Fruit fly (Drosophila melanogaster) whole organism, embryonic: ENCODE results near the gene nxf2.

Experiments used
- Atf6 ChIP-seq: fragments of 200-800 bp; sonication (Bioruptor generic); IDR thresholded peaks from 2 replicates; pipeline ENCODE4 v1.3.6; 2022; ENCODE audit warnings: missing biosample characterization, missing genetic modification characterization
- Awh ChIP-seq: fragments of 200-800 bp; sonication (Bioruptor generic); IDR thresholded peaks from 2 replicates; pipeline ENCODE4, ENCODE4 v1.3.6; 2022; ENCODE audit warnings: missing biosample characterization, missing genetic modification characterization
- BEAF-32 ChIP-seq: fragments of 200-800 bp; sonication (Bioruptor generic); optimal IDR thresholded peaks from 3 replicates; lab custom pipeline; 2017; ENCODE audit warnings: missing biosample characterization, missing genetic modification characterization, mild to moderate bottlenecking, moderate library complexity, missing genetic modification reagents
- Bgb ChIP-seq: fragments of 200-800 bp; sonication (Bioruptor generic); IDR thresholded peaks from 2 replicates; pipeline ENCODE4 v1.3.6; 2022; ENCODE audit warnings: missing biosample characterization, missing genetic modification characterization; ENCODE audit not compliant: partially characterized antibody
- CG10366 ChIP-seq: fragments of 200-800 bp; sonication (Bioruptor generic); IDR thresholded peaks from 2 replicates; pipeline ENCODE4 v1.3.6; 2022; ENCODE audit warnings: missing biosample characterization, missing genetic modification characterization
- CG11247 ChIP-seq: fragments of 200-800 bp; sonication (Bioruptor generic); IDR thresholded peaks from 2 replicates; pipeline ENCODE4 v1.3.6; 2022; ENCODE audit warnings: missing biosample characterization, missing genetic modification characterization
- CG15011 ChIP-seq: fragments of 200-800 bp; sonication (Bioruptor generic); optimal IDR thresholded peaks from 3 replicates; lab custom pipeline; 2018; ENCODE audit warnings: missing biosample characterization, mild to moderate bottlenecking, missing genetic modification characterization
- CG15269 ChIP-seq: fragments of 200-800 bp; sonication (Bioruptor generic); optimal IDR thresholded peaks from 2 replicates; lab custom pipeline; 2018; ENCODE audit warnings: missing biosample characterization, mild to moderate bottlenecking, missing genetic modification characterization, moderate library complexity
- CG15479 ChIP-seq: fragments of 200-800 bp; sonication (Bioruptor generic); optimal IDR thresholded peaks from 3 replicates; lab custom pipeline; 2019; ENCODE audit warnings: missing biosample characterization, mild to moderate bottlenecking, missing genetic modification characterization, moderate library complexity
- CG1603 ChIP-seq: fragments of 200-800 bp; sonication (Bioruptor generic); optimal IDR thresholded peaks from 2 replicates; lab custom pipeline; 2019; ENCODE audit warnings: missing biosample characterization, mild to moderate bottlenecking, missing genetic modification characterization, moderate library complexity
- CG17186 ChIP-seq: fragments of 200-800 bp; sonication (Bioruptor generic); optimal IDR thresholded peaks from 3 replicates; lab custom pipeline; 2017; ENCODE audit warnings: missing biosample characterization, missing genetic modification reagents, missing genetic modification characterization
- CG17568 ChIP-seq: fragments of 200-800 bp; sonication (Bioruptor generic); optimal IDR thresholded peaks from 2 replicates; lab custom pipeline; 2018; ENCODE audit warnings: missing biosample characterization, mild to moderate bottlenecking, missing genetic modification characterization, moderate library complexity
- CG1792 ChIP-seq: fragments of 200-800 bp; sonication (Bioruptor generic); optimal IDR thresholded peaks from 2 replicates; lab custom pipeline; 2016; ENCODE audit warnings: missing biosample characterization, missing genetic modification characterization
- CG18599 ChIP-seq: fragments of 200-800 bp; sonication (Bioruptor generic); optimal IDR thresholded peaks from 3 replicates; lab custom pipeline; 2017; ENCODE audit warnings: missing biosample characterization, missing genetic modification characterization, mild to moderate bottlenecking, moderate library complexity, missing genetic modification reagents
- CG2199 ChIP-seq: fragments of 200-800 bp; sonication (Bioruptor generic); IDR thresholded peaks from 3 replicates; pipeline ENCODE4 v1.3.6; 2022; ENCODE audit warnings: missing biosample characterization, missing genetic modification characterization
- CG30403 ChIP-seq: fragments of 200-800 bp; sonication (Bioruptor generic); optimal IDR thresholded peaks from 3 replicates; lab custom pipeline; 2016; ENCODE audit warnings: missing biosample characterization, missing genetic modification characterization
- CG31365 ChIP-seq: fragments of 200-800 bp; sonication (Bioruptor generic); optimal IDR thresholded peaks from 2 replicates; lab custom pipeline; 2018; ENCODE audit warnings: missing biosample characterization, mild to moderate bottlenecking, missing genetic modification characterization
- CG3847 ChIP-seq: fragments of 200-800 bp; sonication (Bioruptor generic); IDR thresholded peaks from 2 replicates; pipeline ENCODE4 v1.3.6; 2022; ENCODE audit warnings: missing biosample characterization, missing genetic modification characterization
- CG43689 ChIP-seq: fragments of 200-800 bp; sonication (Bioruptor generic); IDR thresholded peaks from 2 replicates; pipeline ENCODE4 v1.3.6; 2022; ENCODE audit warnings: missing biosample characterization, missing genetic modification characterization
- CG4854 ChIP-seq: fragments of 200-800 bp; sonication (Bioruptor generic); optimal IDR thresholded peaks from 2 replicates; lab custom pipeline; 2016; ENCODE audit warnings: missing biosample characterization, missing genetic modification characterization, inconsistent platforms
- CG6813 ChIP-seq: fragments of 200-800 bp; sonication (Bioruptor generic); optimal IDR thresholded peaks from 2 replicates; lab custom pipeline; 2017; ENCODE audit warnings: missing biosample characterization, missing genetic modification characterization, mild to moderate bottlenecking, moderate library complexity, missing genetic modification reagents
- CG7357 ChIP-seq: fragments of 200-800 bp; sonication (Bioruptor generic); IDR thresholded peaks from 3 replicates; pipeline ENCODE4 v1.3.6; 2022; ENCODE audit warnings: missing biosample characterization, missing genetic modification characterization
- D ChIP-seq, 2 experiments: fragments of 200-800 bp in 1 of 2; fragments of >200 bp in 1 of 2; sonication (Bioruptor generic) in 1 of 2; optimal IDR thresholded peaks; 2 replicates in 1 of 2; 3 replicates in 1 of 2; lab custom pipeline; 2017; ENCODE audit warnings: mild to moderate bottlenecking in 1 of 2, missing biosample characterization in 1 of 2, missing genetic modification characterization in 1 of 2, missing genetic modification reagents in 1 of 2
- Dek ChIP-seq: fragments of 200-800 bp; sonication (Bioruptor generic); optimal IDR thresholded peaks from 3 replicates; lab custom pipeline; 2019; ENCODE audit warnings: missing biosample characterization, mild to moderate bottlenecking, missing genetic modification characterization, moderate library complexity
- Dfd ChIP-seq, 2 experiments: fragments of >200 bp; optimal IDR thresholded peaks; 2 replicates each; lab custom pipeline; 2017; ENCODE audit warnings: missing biosample characterization in 2 of 2, missing genetic modification characterization in 2 of 2
- Hey ChIP-seq: fragments of 200-800 bp; sonication (Bioruptor generic); optimal IDR thresholded peaks from 3 replicates; lab custom pipeline; 2018; ENCODE audit warnings: missing biosample characterization, mild to moderate bottlenecking, missing genetic modification characterization
- HmgZ ChIP-seq: fragments of 200-800 bp; sonication (Bioruptor generic); optimal IDR thresholded peaks from 2 replicates; lab custom pipeline; 2018; ENCODE audit warnings: missing biosample characterization, mild to moderate bottlenecking, missing genetic modification characterization
- Mad ChIP-seq: fragments of 200-800 bp; sonication (Bioruptor generic); optimal IDR thresholded peaks from 2 replicates; lab custom pipeline; 2016; ENCODE audit warnings: missing biosample characterization, missing genetic modification characterization
- NC2β ChIP-seq: fragments of 200-800 bp; sonication (Bioruptor generic); optimal IDR thresholded peaks from 2 replicates; lab custom pipeline; 2016; ENCODE audit warnings: missing biosample characterization, missing genetic modification characterization
- Nf-YB ChIP-seq: fragments of 200-800 bp; sonication (Bioruptor generic); optimal IDR thresholded peaks from 3 replicates; lab custom pipeline; 2019; ENCODE audit warnings: missing biosample characterization, mild to moderate bottlenecking, missing genetic modification characterization, moderate library complexity
- Pdp1 ChIP-seq, 2 experiments: fragments of 200-800 bp; sonication (Bioruptor generic); optimal IDR thresholded peaks; 3 replicates each; lab custom pipeline; 2016; ENCODE audit warnings: missing biosample characterization in 2 of 2, missing genetic modification characterization in 2 of 2, mild to moderate bottlenecking in 1 of 2, moderate library complexity in 1 of 2
- Stat92E ChIP-seq, 3 experiments: fragments of >200 bp in 2 of 3; fragments of 200-800 bp in 1 of 3; sonication (Bioruptor generic) in 1 of 3; optimal IDR thresholded peaks; 2 replicates each; lab custom pipeline; 2017 to 2019; ENCODE audit warnings: missing biosample characterization in 3 of 3, missing genetic modification characterization in 3 of 3, mild to moderate bottlenecking in 1 of 3, moderate library complexity in 1 of 3
- TFAM ChIP-seq: fragments of 200-800 bp; sonication (Bioruptor generic); optimal IDR thresholded peaks from 2 replicates; lab custom pipeline; 2017; ENCODE audit warnings: missing biosample characterization, missing genetic modification characterization, inconsistent platforms
- Tbp ChIP-seq: fragments of >200 bp; optimal IDR thresholded peaks from 2 replicates; lab custom pipeline; 2018; ENCODE audit warnings: missing biosample characterization, missing genetic modification characterization
- ab ChIP-seq: fragments of 200-800 bp; sonication (Bioruptor generic); optimal IDR thresholded peaks from 2 replicates; lab custom pipeline; 2016; ENCODE audit warnings: missing biosample characterization, missing genetic modification characterization
- abd-A ChIP-seq: fragments of 200-800 bp; sonication (Bioruptor generic); optimal IDR thresholded peaks from 3 replicates; lab custom pipeline; 2019; ENCODE audit warnings: missing biosample characterization, mild to moderate bottlenecking, missing genetic modification characterization, moderate library complexity
- br ChIP-seq: fragments of >200 bp; optimal IDR thresholded peaks from 2 replicates; lab custom pipeline; 2017
- dmrt99B ChIP-seq: fragments of 200-800 bp; sonication (Bioruptor generic); optimal IDR thresholded peaks from 2 replicates; lab custom pipeline; 2018; ENCODE audit warnings: missing biosample characterization, mild to moderate bottlenecking, missing genetic modification characterization, moderate library complexity
- en ChIP-seq: fragments of 200-800 bp; sonication (Bioruptor generic); optimal IDR thresholded peaks from 2 replicates; lab custom pipeline; 2016; ENCODE audit warnings: missing biosample characterization, missing genetic modification characterization
- grn ChIP-seq: fragments of 200-800 bp; sonication (Bioruptor generic); optimal IDR thresholded peaks from 3 replicates; lab custom pipeline; 2017; ENCODE audit warnings: missing biosample characterization, missing genetic modification characterization
- hbn ChIP-seq: fragments of 200-800 bp; sonication (Bioruptor generic); IDR thresholded peaks from 2 replicates; pipeline ENCODE4 v1.3.6; 2022; ENCODE audit warnings: missing biosample characterization, missing genetic modification characterization; ENCODE audit not compliant: partially characterized antibody
- insv ChIP-seq, 2 experiments: fragments of 200-800 bp; sonication (Bioruptor generic); optimal IDR thresholded peaks; 3 replicates each; lab custom pipeline; 2016 to 2018; ENCODE audit warnings: missing biosample characterization in 2 of 2, missing genetic modification characterization in 2 of 2
- kni ChIP-seq: fragments of 200-800 bp; sonication (Bioruptor generic); optimal IDR thresholded peaks from 3 replicates; lab custom pipeline; 2017; ENCODE audit warnings: mild to moderate bottlenecking, missing biosample characterization, missing genetic modification reagents, missing genetic modification characterization
- lmd ChIP-seq: fragments of 200-800 bp; sonication (Bioruptor generic); IDR thresholded peaks from 2 replicates; pipeline ENCODE4 v1.3.6; 2022; ENCODE audit warnings: missing biosample characterization, missing genetic modification characterization
- mld ChIP-seq: fragments of 200-800 bp; sonication (Bioruptor generic); IDR thresholded peaks from 3 replicates; pipeline ENCODE4 v1.3.6; 2022; ENCODE audit warnings: missing biosample characterization, missing genetic modification characterization; ENCODE audit not compliant: partially characterized antibody
- pan ChIP-seq, 4 experiments: fragments of >200 bp in 3 of 4; fragments of 200-800 bp in 1 of 4; sonication (Bioruptor generic) in 1 of 4; optimal IDR thresholded peaks in 3 of 4; IDR thresholded peaks in 1 of 4; 2 replicates each; pipeline versions ENCODE4 v1.3.6 to Lab custom; 2017 to 2022; ENCODE audit warnings: missing biosample characterization in 2 of 4, missing genetic modification characterization in 2 of 4, mixed read lengths in 1 of 4
- twi ChIP-seq: fragments of 200-800 bp; optimal IDR thresholded peaks from 2 replicates; lab custom pipeline; 2019; ENCODE audit warnings: missing biosample characterization, mild to moderate bottlenecking, missing genetic modification characterization, moderate library complexity

The nxf2 gene

dm6 chr3L:16571014-16571738 is 8.9 kb downstream of the nxf2 start (continued):
- TF ChIP-seq CG30403 = peak; percentile 59
- no peak for TF ChIP-seq CG1792 (GFP tag; lab: Kevin White, UChicago)
- TF ChIP-seq CG17186 (GFP tag; lab: Kevin White, UChicago) = no peak
- no peak for TF ChIP-seq mld (GFP tag; lab: Robert Waterston, UW)
- TF ChIP-seq CG1603 (tag; lab: Kevin White, UChicago) = no peak
- no peak for TF ChIP-seq Dfd (GFP tag; optimal IDR thresholded peaks at IDR 0.05; lab: Kevin White, UChicago)
- peak; percentile 18 for TF ChIP-seq CG4854 (GFP tag; lab: Kevin White, UChicago)
- no peak for TF ChIP-seq Hey (tag; lab: Kevin White, UChicago)
- TF ChIP-seq CG15479 = no peak
- TF ChIP-seq CG17568 (GFP tag; lab: Kevin White, UChicago) = peak; percentile 46
- no peak for TF ChIP-seq CG31365 (tag; lab: Kevin White, UChicago)
- no peak for TF ChIP-seq TFAM
- peak; percentile 71 for TF ChIP-seq Atf6
- peak; percentile 52; the same call in 2 of the 3 replicates for TF ChIP-seq CG7357
- no peak for TF ChIP-seq pan (optimal IDR thresholded peaks at IDR 0.05; lab: Kevin White, UChicago)
- peak in 1 of 2 experiments; percentile 71 for TF ChIP-seq pan (GFP tag; optimal IDR thresholded peaks at IDR 0.05 in 1 of 2, IDR thresholded peaks at IDR 0.05 in 1 of 2)
- TF ChIP-seq ab = no peak
- peak in 1 of 2 experiments; percentile 42 for TF ChIP-seq Pdp1 (GFP tag; optimal IDR thresholded peaks at IDR 0.05; lab: Kevin White, UChicago)
- peak; percentile 75 for TF ChIP-seq lmd
- no peak for TF ChIP-seq BEAF-32 (GFP tag; lab: Kevin White, UChicago)
- TF ChIP-seq CG15011 (GFP tag; lab: Kevin White, UChicago) = peak; percentile 12
- no peak for TF ChIP-seq Stat92E (GFP tag; optimal IDR thresholded peaks at IDR 0.05; lab: Kevin White, UChicago)
- TF ChIP-seq CG3847 = peak; percentile 52
- no peak for TF ChIP-seq CG6813 (GFP tag; lab: Kevin White, UChicago)
- no peak for TF ChIP-seq br (lab: Kevin White, UChicago)
- no peak for TF ChIP-seq Tbp (GFP tag; lab: Kevin White, UChicago)
- TF ChIP-seq CG18599 (GFP tag; lab: Kevin White, UChicago) = peak; percentile 64
- peak; percentile 46 for TF ChIP-seq dmrt99B (tag; lab: Kevin White, UChicago)
- no peak for TF ChIP-seq CG2199
- TF ChIP-seq Awh (GFP tag; lab: Robert Waterston, UW) = no peak
- TF ChIP-seq insv (GFP tag; optimal IDR thresholded peaks at IDR 0.05; lab: Kevin White, UChicago) = no peak
- TF ChIP-seq D (optimal IDR thresholded peaks at IDR 0.05; lab: Kevin White, UChicago) = no peak
- no peak for TF ChIP-seq D (GFP tag; optimal IDR thresholded peaks at IDR 0.05; lab: Kevin White, UChicago)
- peak; percentile 3 for TF ChIP-seq Nf-YB (GFP tag; lab: Kevin White, UChicago)
- peak; percentile 72 for TF ChIP-seq CG15269 (tag; lab: Kevin White, UChicago)
- TF ChIP-seq kni = no peak
- no peak for TF ChIP-seq HmgZ (tag; lab: Kevin White, UChicago)
- no peak for TF ChIP-seq twi (tag; lab: Kevin White, UChicago)
- no peak for TF ChIP-seq hbn (GFP tag; lab: Robert Waterston, UW)
- TF ChIP-seq NC2β (GFP tag; lab: Kevin White, UChicago) = no peak
- TF ChIP-seq grn (GFP tag; lab: Kevin White, UChicago) = no peak
- TF ChIP-seq Dek (tag; lab: Kevin White, UChicago) = peak; percentile 56
- TF ChIP-seq CG10366 (GFP tag; lab: Robert Waterston, UW) = 0 out of 2 replicates have a peak, but pooled peaks have one; percentile 12
- TF ChIP-seq Mad = no peak
- TF ChIP-seq CG43689 (GFP tag; lab: Robert Waterston, UW) = 0 out of 2 replicates have a peak, but pooled peaks have one; percentile 7
- TF ChIP-seq Bgb (GFP tag; lab: Robert Waterston, UW) = no peak
- peak; percentile 5 for TF ChIP-seq en (GFP tag; lab: Kevin White, UChicago)
- TF ChIP-seq CG11247 (GFP tag; lab: Robert Waterston, UW) = peak; percentile 53
- no peak for TF ChIP-seq abd-A (tag; lab: Kevin White, UChicago)
